Fruit fly (Drosophila melanogaster): ENCODE measurements around the gene CG7126.

DNA sequence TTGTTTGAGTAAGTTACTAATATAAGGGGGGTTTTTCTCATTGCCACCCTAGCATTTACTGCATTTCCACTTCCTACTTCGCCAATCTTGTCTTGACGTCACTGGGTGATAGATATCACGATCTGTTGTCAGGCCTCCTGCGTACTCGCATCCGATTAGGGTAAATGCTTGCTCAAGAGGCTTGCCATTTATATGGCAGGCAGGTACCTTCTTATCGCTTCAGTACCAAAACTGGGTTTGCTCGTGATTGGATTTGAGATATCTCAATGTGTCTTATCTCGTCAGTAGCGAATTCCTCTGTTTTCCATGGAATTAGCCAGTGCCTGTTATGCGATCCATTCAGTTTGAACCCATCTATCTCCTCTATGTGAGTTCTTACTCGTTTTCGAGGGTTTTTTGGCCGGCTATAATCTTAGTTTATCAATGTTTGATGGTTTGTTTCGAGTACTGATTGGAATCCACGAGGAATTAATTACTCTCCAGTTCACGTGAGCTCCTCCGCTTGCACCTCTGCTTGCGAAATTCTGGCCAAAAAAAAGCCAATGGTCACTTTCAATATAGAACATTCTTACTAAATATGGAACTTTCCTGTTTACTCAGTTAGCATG lies 21.7 kb downstream of the CG7126 start:
- no peak for TF ChIP-seq CG8478 (optimal IDR thresholded peaks at IDR 0.05)
- no peak for TF ChIP-seq CTCF (optimal IDR thresholded peaks at IDR 0.05)
